Worm (Caenorhabditis elegans) whole organism, L2 larva: Measurements from ENCODE around the gene hum-8.

Experiments
- ama-1 ChIP-seq: fragments of 150-350 bp; optimal IDR thresholded peaks from 2 replicates; lab custom pipeline; 2018; ENCODE audit warnings: inconsistent platforms
- mab-5 ChIP-seq: fragments of 150-350 bp; optimal IDR thresholded peaks from 2 replicates; lab custom pipeline; 2014; ENCODE audit warnings: missing biosample characterization, missing genetic modification characterization
- nhr-11 ChIP-seq: fragments of 150-350 bp; optimal IDR thresholded peaks from 2 replicates; lab custom pipeline; 2014; ENCODE audit warnings: missing biosample characterization, missing genetic modification characterization
- nhr-12 ChIP-seq: fragments of 150-350 bp; optimal IDR thresholded peaks from 2 replicates; lab custom pipeline; 2014; ENCODE audit warnings: missing biosample characterization, missing genetic modification characterization
- unc-55 ChIP-seq: fragments of 150-350 bp; sonication (generic microtip); optimal IDR thresholded peaks from 3 replicates; lab custom pipeline; 2014; ENCODE audit warnings: missing biosample characterization, missing genetic modification reagents, missing genetic modification characterization

ce11 chrIV:460614-461079, 20.3 kb upstream of the hum-8 start, which contains the start of gene M04G7.2:
- TF ChIP-seq mab-5 (tag; lab: Kevin White, UChicago) = no peak
- TF ChIP-seq nhr-12 (tag; lab: Kevin White, UChicago) = no peak
- no peak for TF ChIP-seq unc-55
- no peak for TF ChIP-seq ama-1 (lab: Kevin White, UChicago)
- TF ChIP-seq nhr-11 (tag; lab: Kevin White, UChicago) = no peak
